Fruit fly (Drosophila melanogaster): ENCODE data around the gene CG43732.

The CG43732 gene

DNA sequence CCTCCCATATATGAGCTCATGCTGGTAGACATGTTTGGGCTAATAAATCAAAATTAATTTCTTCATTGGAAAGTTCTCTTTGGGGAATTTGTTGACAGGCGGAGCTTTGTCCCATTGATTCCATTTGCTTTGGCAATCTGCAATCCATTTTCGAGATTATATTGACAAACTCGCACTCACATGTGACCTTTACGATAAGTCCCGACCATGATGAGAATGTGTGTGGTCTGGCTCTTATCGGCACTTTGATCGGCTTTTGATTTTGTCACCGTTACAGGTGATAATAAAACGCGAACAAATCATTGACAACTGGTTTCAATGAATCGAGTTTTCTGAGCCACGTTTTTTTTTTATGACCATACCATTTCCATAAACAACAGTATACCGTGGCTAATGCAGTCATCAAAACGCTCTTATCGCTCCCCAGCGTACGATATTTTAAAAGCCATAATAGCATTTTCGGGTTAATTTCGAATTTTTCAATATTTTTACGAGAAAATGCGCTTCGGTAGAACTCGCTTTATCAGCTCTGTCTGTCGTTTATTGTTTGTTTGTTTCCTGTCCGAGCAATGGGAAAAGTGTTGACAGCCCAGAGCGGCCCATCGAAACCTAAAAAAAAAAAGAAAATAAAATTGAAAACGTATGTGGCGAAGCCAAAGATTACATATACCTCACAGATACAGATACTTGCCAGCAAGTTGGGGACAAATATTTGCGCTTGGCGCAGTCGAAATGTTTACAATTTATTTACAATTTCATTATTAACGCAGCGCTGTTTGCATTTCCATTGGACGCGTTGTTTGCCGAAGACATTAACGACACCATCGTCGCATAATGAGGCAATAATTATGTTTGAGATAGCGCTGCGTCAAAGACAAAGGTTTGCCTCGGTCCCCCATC, 47.6 kb downstream of the CG43732 start (continued):
- TF ChIP-seq mirr (GFP tag; optimal IDR thresholded peaks at IDR 0.05), result no peak
- no peak for TF ChIP-seq CG7963 (GFP tag; IDR thresholded peaks at IDR 0.05; ENCODE audit: partially characterized antibody)
- peak; percentile 85 for TF ChIP-seq NC2α (GFP tag; optimal IDR thresholded peaks at IDR 0.05)
- TF ChIP-seq B-H2 (GFP tag; optimal IDR thresholded peaks at IDR 0.05), result no peak
- TF ChIP-seq Dip2 (GFP tag; IDR thresholded peaks at IDR 0.05), result no peak
- no peak for TF ChIP-seq Rfx (GFP tag; IDR thresholded peaks at IDR 0.05)
- no peak for TF ChIP-seq Doc2 (GFP tag; IDR thresholded peaks at IDR 0.05)
- no peak for TF ChIP-seq CG6765 (GFP tag; optimal IDR thresholded peaks at IDR 0.05)
- peak; percentile 84 for TF ChIP-seq so (GFP tag; IDR thresholded peaks at IDR 0.05)
- no peak for TF ChIP-seq unc-4 (GFP tag; IDR thresholded peaks at IDR 0.05; ENCODE audit: partially characterized antibody)
- TF ChIP-seq CkIIα-i1 (GFP tag; IDR thresholded peaks at IDR 0.05), result no peak
- peak in 1 of 3 experiments; percentile 76 for TF ChIP-seq Stat92E (GFP tag; optimal IDR thresholded peaks at IDR 0.05)
- TF ChIP-seq CG13123 (GFP tag; optimal IDR thresholded peaks at IDR 0.05), result peak; percentile 54
- peak; percentile 39 for TF ChIP-seq CG12104 (GFP tag; optimal IDR thresholded peaks at IDR 0.05)
- no peak for TF ChIP-seq corto (GFP tag; optimal IDR thresholded peaks at IDR 0.05)
- peak; percentile 55 for TF ChIP-seq NfI (GFP tag; optimal IDR thresholded peaks at IDR 0.05)
- TF ChIP-seq Opbp (GFP tag; IDR thresholded peaks at IDR 0.05; ENCODE audit: partially characterized antibody), result no peak
- no peak for TF ChIP-seq NFAT (GFP tag; IDR thresholded peaks at IDR 0.05)
- TF ChIP-seq en (GFP tag; optimal IDR thresholded peaks at IDR 0.05), result peak; percentile 41
- TF ChIP-seq CG11093 (GFP tag; IDR thresholded peaks at IDR 0.05), result peak; percentile 10; the same call in 1 of the 3 replicates
- TF ChIP-seq vnd (GFP tag; IDR thresholded peaks at IDR 0.05; ENCODE audit: partially characterized antibody), result no peak
- TF ChIP-seq CG10959 (GFP tag; IDR thresholded peaks at IDR 0.05), result no peak
- TF ChIP-seq CG9727 (GFP tag; optimal IDR thresholded peaks at IDR 0.05), result peak; percentile 58
- peak; percentile 54; the same call in 2 of the 3 replicates for TF ChIP-seq ken (GFP tag; IDR thresholded peaks at IDR 0.05)
- TF ChIP-seq ssp (GFP tag; IDR thresholded peaks at IDR 0.05), result no peak
- TF ChIP-seq CG6272 (GFP tag; IDR thresholded peaks at IDR 0.05), result no peak
- TF ChIP-seq Antp (GFP tag; optimal IDR thresholded peaks at IDR 0.05), result no peak
- TF ChIP-seq cad (GFP tag; optimal IDR thresholded peaks at IDR 0.05), result no peak
- peak; percentile 64 for TF ChIP-seq run (tag; optimal IDR thresholded peaks at IDR 0.05)
- TF ChIP-seq stc (GFP tag; IDR thresholded peaks at IDR 0.05), result peak; percentile 79; the same call in 1 of the 2 replicates
- peak; percentile 10 for TF ChIP-seq CG7271 (tag; optimal IDR thresholded peaks at IDR 0.05)
- no peak for TF ChIP-seq bigmax (GFP tag; optimal IDR thresholded peaks at IDR 0.05)
- TF ChIP-seq CG13624 (GFP tag; optimal IDR thresholded peaks at IDR 0.05), result no peak
- no peak for TF ChIP-seq CG16813 (GFP tag; IDR thresholded peaks at IDR 0.05; ENCODE audit: partially characterized antibody)
- TF ChIP-seq Sin3A (optimal IDR thresholded peaks at IDR 0.05), result no peak
- peak in 1 of 2 experiments; percentile 78 for TF ChIP-seq eve (GFP tag; optimal IDR thresholded peaks at IDR 0.05)
- no peak for TF ChIP-seq HLH54F (GFP tag; optimal IDR thresholded peaks at IDR 0.05)
- no peak for TF ChIP-seq CG4820 (GFP tag; optimal IDR thresholded peaks at IDR 0.05)
- no peak for TF ChIP-seq CG9932 (GFP tag; IDR thresholded peaks at IDR 0.05)
- TF ChIP-seq CG17912 (GFP tag; optimal IDR thresholded peaks at IDR 0.05), result peak; percentile 82
- 0 out of 2 replicates have a peak, but pooled peaks have one; percentile 12 for TF ChIP-seq CG14441 (GFP tag; IDR thresholded peaks at IDR 0.05)
- peak; percentile 25 for TF ChIP-seq cwo (GFP tag; optimal IDR thresholded peaks at IDR 0.05)
- TF ChIP-seq CG15696 (tag; optimal IDR thresholded peaks at IDR 0.05), result peak; percentile 88
- peak; percentile 50 for TF ChIP-seq bcd (GFP tag; optimal IDR thresholded peaks at IDR 0.05)
- TF ChIP-seq sens (GFP tag), result peak; percentile 92
- peak; percentile 64 for TF ChIP-seq zfh1 (GFP tag; IDR thresholded peaks at IDR 0.05)
- no peak for TF ChIP-seq pan (optimal IDR thresholded peaks at IDR 0.05)
- TF ChIP-seq pan (GFP tag; optimal IDR thresholded peaks at IDR 0.05 in 1 of 2, IDR thresholded peaks at IDR 0.05 in 1 of 2), result no peak
- TF ChIP-seq shn (GFP tag; optimal IDR thresholded peaks at IDR 0.05), result peak; percentile 42
- peak; percentile 14; the same call in 1 of the 2 replicates for TF ChIP-seq vvl (GFP tag; IDR thresholded peaks at IDR 0.05)
